Fruit fly (Drosophila melanogaster) whole organism, embryonic: ENCODE results near the gene CG33773.

Experiments
- Atf6 ChIP-seq: fragments of 200-800 bp; sonication (Bioruptor generic); IDR thresholded peaks from 2 replicates; pipeline ENCODE4 v1.3.6; 2022; ENCODE audit warnings: missing biosample characterization, missing genetic modification characterization
- CG1024 ChIP-seq: fragments of 200-800 bp; sonication (Bioruptor generic); IDR thresholded peaks from 2 replicates; pipeline ENCODE4 v1.3.6; 2022; ENCODE audit warnings: missing biosample characterization, missing genetic modification characterization
- CG10565 ChIP-seq: fragments of 200-800 bp; sonication (Bioruptor generic); optimal IDR thresholded peaks from 3 replicates; lab custom pipeline; 2016; ENCODE audit warnings: missing biosample characterization, mild to moderate bottlenecking, missing genetic modification characterization
- CG11504 ChIP-seq: fragments of 200-800 bp; sonication (Bioruptor generic); optimal IDR thresholded peaks from 3 replicates; lab custom pipeline; 2019; ENCODE audit warnings: missing biosample characterization, mild to moderate bottlenecking, missing genetic modification characterization, moderate library complexity
- CG11695 ChIP-seq: fragments of 200-800 bp; sonication (Bioruptor generic); IDR thresholded peaks from 3 replicates; pipeline ENCODE4 v1.3.6; 2022; ENCODE audit warnings: missing biosample characterization, missing genetic modification characterization
- CG1792 ChIP-seq: fragments of 200-800 bp; sonication (Bioruptor generic); optimal IDR thresholded peaks from 2 replicates; lab custom pipeline; 2016; ENCODE audit warnings: missing biosample characterization, missing genetic modification characterization
- CG18619 ChIP-seq: fragments of 200-800 bp; sonication (Bioruptor generic); optimal IDR thresholded peaks from 3 replicates; lab custom pipeline; 2017; ENCODE audit warnings: missing biosample characterization, mild to moderate bottlenecking, missing genetic modification characterization
- CG2678 ChIP-seq: fragments of 200-800 bp; sonication (Bioruptor generic); optimal IDR thresholded peaks from 3 replicates; lab custom pipeline; 2019; ENCODE audit warnings: missing biosample characterization, mild to moderate bottlenecking, missing genetic modification characterization, moderate library complexity
- CG2712 ChIP-seq: fragments of 200-800 bp; optimal IDR thresholded peaks from 3 replicates; lab custom pipeline; 2019; ENCODE audit warnings: missing biosample characterization, mild to moderate bottlenecking, missing genetic modification characterization, moderate library complexity
- CG34376 ChIP-seq: fragments of 200-800 bp; sonication (Bioruptor generic); optimal IDR thresholded peaks from 2 replicates; lab custom pipeline; 2018; ENCODE audit warnings: missing biosample characterization, mild to moderate bottlenecking, missing genetic modification characterization
- CG3847 ChIP-seq: fragments of 200-800 bp; sonication (Bioruptor generic); IDR thresholded peaks from 2 replicates; pipeline ENCODE4 v1.3.6; 2022; ENCODE audit warnings: missing biosample characterization, missing genetic modification characterization
- CG42726 ChIP-seq: fragments of 200-800 bp; sonication (Bioruptor generic); IDR thresholded peaks from 2 replicates; pipeline ENCODE4 v1.3.6; 2022; ENCODE audit warnings: missing biosample characterization, missing genetic modification characterization; ENCODE audit not compliant: partially characterized antibody
- CG5180 ChIP-seq: fragments of 200-800 bp; sonication (Bioruptor generic); optimal IDR thresholded peaks from 3 replicates; lab custom pipeline; 2017; ENCODE audit warnings: missing biosample characterization, missing genetic modification characterization, mild to moderate bottlenecking, moderate library complexity, missing genetic modification reagents
- CG6654 ChIP-seq: fragments of 200-800 bp; sonication (Bioruptor generic); optimal IDR thresholded peaks from 2 replicates; lab custom pipeline; 2017; ENCODE audit warnings: missing biosample characterization, mild to moderate bottlenecking, missing genetic modification characterization
- CG7556 ChIP-seq: fragments of 200-800 bp; sonication (Bioruptor generic); optimal IDR thresholded peaks from 2 replicates; lab custom pipeline; 2017; ENCODE audit warnings: missing biosample characterization, mild to moderate bottlenecking, missing genetic modification characterization
- CG8924 ChIP-seq: fragments of 200-800 bp; optimal IDR thresholded peaks from 3 replicates; lab custom pipeline; 2019; ENCODE audit warnings: missing biosample characterization, mild to moderate bottlenecking, missing genetic modification characterization, moderate library complexity
- CoRest ChIP-seq: fragments of 200-800 bp; sonication (Bioruptor generic); optimal IDR thresholded peaks from 3 replicates; lab custom pipeline; 2018; ENCODE audit warnings: missing biosample characterization, mild to moderate bottlenecking, missing genetic modification characterization, moderate library complexity
- CrebB ChIP-seq: fragments of 200-800 bp; sonication (Bioruptor generic); optimal IDR thresholded peaks from 3 replicates; lab custom pipeline; 2018; ENCODE audit warnings: missing biosample characterization, mild to moderate bottlenecking, missing genetic modification characterization
- Eip74EF ChIP-seq, 2 experiments: fragments of 200-800 bp in 1 of 2; fragments of >200 bp in 1 of 2; sonication (Bioruptor generic) in 1 of 2; optimal IDR thresholded peaks; 2 replicates each; lab custom pipeline; 2017 to 2019; ENCODE audit warnings: missing biosample characterization in 2 of 2, missing genetic modification characterization in 2 of 2, mild to moderate bottlenecking in 1 of 2, moderate library complexity in 1 of 2
- Ets65A ChIP-seq: fragments of 200-800 bp; sonication (Bioruptor generic); peaks from one replicate; lab custom pipeline; 2016; ENCODE audit warnings: missing biosample characterization, missing genetic modification characterization
- Meics ChIP-seq: fragments of 200-800 bp; sonication (Bioruptor generic); optimal IDR thresholded peaks from 2 replicates; lab custom pipeline; 2017; ENCODE audit warnings: missing biosample characterization, mild to moderate bottlenecking, missing genetic modification characterization
- Mes4 ChIP-seq: fragments of 200-800 bp; sonication (Bioruptor generic); optimal IDR thresholded peaks from 2 replicates; lab custom pipeline; 2016; ENCODE audit warnings: missing biosample characterization, missing genetic modification characterization
- NC2α ChIP-seq: fragments of 200-800 bp; sonication (Bioruptor generic); optimal IDR thresholded peaks from 2 replicates; lab custom pipeline; 2016; ENCODE audit warnings: missing biosample characterization, missing genetic modification characterization
- Trl ChIP-seq, 3 experiments: fragments of >200 bp in 2 of 3; fragments of 200-800 bp in 1 of 3; sonication (Bioruptor generic) in 1 of 3; optimal IDR thresholded peaks; 2 replicates in 1 of 3; 3 replicates in 2 of 3; lab custom pipeline; 2016 to 2017; ENCODE audit warnings: missing biosample characterization in 1 of 3, missing genetic modification characterization in 1 of 3
- ac ChIP-seq: fragments of 200-800 bp; sonication (Bioruptor generic); optimal IDR thresholded peaks from 3 replicates; lab custom pipeline; 2017; ENCODE audit warnings: missing biosample characterization, mild to moderate bottlenecking, missing genetic modification characterization
- al ChIP-seq: fragments of 200-800 bp; sonication (Bioruptor generic); IDR thresholded peaks from 2 replicates; pipeline ENCODE4 v1.3.6; 2022; ENCODE audit warnings: missing biosample characterization, missing genetic modification characterization
- aop ChIP-seq: fragments of 200-800 bp; sonication (Bioruptor generic); IDR thresholded peaks from 2 replicates; pipeline ENCODE4 v1.3.6; 2022; ENCODE audit warnings: missing biosample characterization, missing genetic modification characterization
- cas ChIP-seq: fragments of 200-800 bp; sonication (Bioruptor generic); IDR thresholded peaks from 2 replicates; pipeline ENCODE4 v1.3.6; 2022; ENCODE audit warnings: missing biosample characterization, missing genetic modification characterization
- chinmo ChIP-seq: fragments of 200-800 bp; sonication (Bioruptor generic); IDR thresholded peaks from 4 replicates; pipeline ENCODE4 v1.3.6; 2022; ENCODE audit warnings: missing biosample characterization, missing genetic modification characterization; ENCODE audit not compliant: partially characterized antibody
- disco-r ChIP-seq: fragments of 200-800 bp; sonication (Bioruptor generic); optimal IDR thresholded peaks from 2 replicates; lab custom pipeline; 2016; ENCODE audit warnings: missing biosample characterization, missing genetic modification characterization
- dmrt11E ChIP-seq: fragments of 200-800 bp; sonication (Bioruptor generic); optimal IDR thresholded peaks from 3 replicates; lab custom pipeline; 2018; ENCODE audit warnings: missing biosample characterization, mild to moderate bottlenecking, missing genetic modification characterization, moderate library complexity
- dysf ChIP-seq: fragments of 200-800 bp; sonication (Bioruptor generic); IDR thresholded peaks from 3 replicates; pipeline ENCODE4 v1.3.6; 2022; ENCODE audit warnings: missing biosample characterization, missing genetic modification characterization
- fru ChIP-seq: fragments of >200 bp; optimal IDR thresholded peaks from 2 replicates; lab custom pipeline; 2017
- gcm2 ChIP-seq: fragments of 200-800 bp; sonication (Bioruptor generic); optimal IDR thresholded peaks from 2 replicates; lab custom pipeline; 2016; ENCODE audit warnings: missing biosample characterization, missing genetic modification characterization
- gem ChIP-seq: fragments of 200-800 bp; sonication (Bioruptor generic); optimal IDR thresholded peaks from 2 replicates; lab custom pipeline; 2019; ENCODE audit warnings: missing biosample characterization, mild to moderate bottlenecking, missing genetic modification characterization, moderate library complexity
- gsb ChIP-seq: fragments of 200-800 bp; sonication (Bioruptor generic); IDR thresholded peaks from 2 replicates; pipeline ENCODE4 v1.3.6; 2022; ENCODE audit warnings: missing biosample characterization, missing genetic modification characterization
- h ChIP-seq: fragments of >200 bp; optimal IDR thresholded peaks from 2 replicates; lab custom pipeline; 2017
- lov ChIP-seq, 2 experiments: fragments of 200-800 bp in 1 of 2; fragments of >200 bp in 1 of 2; sonication (Bioruptor generic) in 1 of 2; IDR thresholded peaks in 1 of 2; optimal IDR thresholded peaks in 1 of 2; 2 replicates in 1 of 2; 3 replicates in 1 of 2; pipeline versions ENCODE4 v1.3.6 to Lab custom; 2017 to 2022; ENCODE audit warnings: missing biosample characterization in 1 of 2, missing genetic modification characterization in 1 of 2
- pan ChIP-seq, 4 experiments: fragments of >200 bp in 3 of 4; fragments of 200-800 bp in 1 of 4; sonication (Bioruptor generic) in 1 of 4; optimal IDR thresholded peaks in 3 of 4; IDR thresholded peaks in 1 of 4; 2 replicates each; pipeline versions ENCODE4 v1.3.6 to Lab custom; 2017 to 2022; ENCODE audit warnings: missing biosample characterization in 2 of 4, missing genetic modification characterization in 2 of 4, mixed read lengths in 1 of 4
- pnt ChIP-seq: fragments of 200-800 bp; sonication (Bioruptor generic); optimal IDR thresholded peaks from 3 replicates; lab custom pipeline; 2016; ENCODE audit warnings: missing biosample characterization, missing genetic modification characterization
- prd ChIP-seq, 3 experiments: fragments of >200 bp in 2 of 3; fragments of 200-800 bp in 1 of 3; sonication (Bioruptor generic) in 1 of 3; optimal IDR thresholded peaks in 2 of 3; IDR thresholded peaks in 1 of 3; 2 replicates in 2 of 3; 3 replicates in 1 of 3; pipeline versions ENCODE4 v1.3.6 to Lab custom; 2017 to 2022; ENCODE audit warnings: missing biosample characterization in 1 of 3, missing genetic modification characterization in 1 of 3
- shn ChIP-seq: fragments of 200-800 bp; sonication (Bioruptor generic); optimal IDR thresholded peaks from 3 replicates; lab custom pipeline; 2016; ENCODE audit warnings: missing biosample characterization, missing genetic modification characterization
- sr ChIP-seq: fragments of 200-800 bp; sonication (Bioruptor generic); IDR thresholded peaks from 3 replicates; pipeline ENCODE4 v1.3.6; 2022; ENCODE audit warnings: missing biosample characterization, missing genetic modification characterization
- sug ChIP-seq: fragments of 200-800 bp; optimal IDR thresholded peaks from 2 replicates; lab custom pipeline; 2019; ENCODE audit warnings: missing biosample characterization, mild to moderate bottlenecking, missing genetic modification characterization, moderate library complexity
- tgo ChIP-seq: fragments of 200-800 bp; sonication (Bioruptor generic); IDR thresholded peaks from 3 replicates; pipeline ENCODE4 v1.3.6; 2022; ENCODE audit warnings: missing biosample characterization, missing genetic modification characterization
- unpg ChIP-seq: fragments of 200-800 bp; sonication (Bioruptor generic); optimal IDR thresholded peaks from 3 replicates; lab custom pipeline; 2018; ENCODE audit warnings: missing biosample characterization, mild to moderate bottlenecking, missing genetic modification characterization, moderate library complexity

The CG33773 gene

DNA sequence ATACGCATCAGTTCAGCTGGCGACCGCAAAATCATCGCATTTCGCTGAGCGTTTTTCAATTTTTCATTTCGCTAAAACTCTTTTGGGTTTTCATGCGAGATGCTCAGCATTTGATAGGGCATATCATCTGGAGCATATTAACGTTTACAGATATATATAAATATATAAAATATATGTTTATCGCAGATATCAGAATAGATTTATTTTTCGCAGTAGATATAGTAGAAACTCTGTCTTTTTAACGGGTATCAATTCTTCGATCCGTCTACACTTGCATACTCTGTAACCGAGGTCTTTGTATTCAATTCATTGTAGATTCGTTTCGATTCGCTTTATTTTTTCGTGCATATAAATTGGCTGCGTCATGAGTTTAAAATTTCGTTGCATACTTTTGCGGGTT, 15.5 kb upstream of the CG33773 start (continued):
- TF ChIP-seq CG11504 (tag; lab: Kevin White, UChicago) (peak; percentile 45), shn (GFP tag; lab: Kevin White, UChicago) (no peak)

DNA sequence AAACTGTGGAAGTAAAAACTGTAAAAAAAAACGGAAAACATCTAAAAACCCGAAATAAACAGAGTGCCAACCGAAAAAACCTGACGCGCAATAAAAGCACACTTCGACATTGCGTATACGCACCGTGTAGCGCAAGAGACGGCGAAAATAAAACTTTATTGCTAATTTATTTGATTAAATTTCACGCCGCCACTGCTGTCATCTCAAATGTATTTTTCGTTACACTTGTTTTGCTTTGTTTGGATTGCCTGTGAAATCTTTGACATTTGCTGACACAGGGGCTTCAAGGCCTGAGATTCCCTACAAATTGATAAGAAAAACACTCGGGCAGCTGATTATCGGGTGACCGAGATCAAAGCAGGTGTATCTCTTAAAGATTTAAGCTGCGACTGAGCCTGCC, 14.4 kb upstream of the CG33773 start:
- TF ChIP-seq CG18619 (no peak), CG34376 (peak; percentile 27), cas (no peak), CG1024 (no peak), pan (optimal IDR thresholded peaks at IDR 0.05; lab: Kevin White, UChicago) (no peak), pan (GFP tag; optimal IDR thresholded peaks at IDR 0.05 in 1 of 2, IDR thresholded peaks at IDR 0.05 in 1 of 2) (no peak), CG6654 (GFP tag; lab: Kevin White, UChicago) (no peak), chinmo (GFP tag; lab: Robert Waterston, UW) (0 out of 4 replicates have a peak, but pooled peaks have one; percentile 23), dmrt11E (tag; lab: Kevin White, UChicago) (no peak), Meics (GFP tag; lab: Kevin White, UChicago) (peak; percentile 66), CG11695 (no peak), Ets65A (GFP tag; lab: Kevin White, UChicago) (peak; percentile 66), NC2α (no peak), prd (optimal IDR thresholded peaks at IDR 0.05; lab: Kevin White, UChicago) (no peak), prd (GFP tag; IDR thresholded peaks at IDR 0.05; lab: Robert Waterston, UW) (no peak), Eip74EF (GFP tag; optimal IDR thresholded peaks at IDR 0.05; lab: Kevin White, UChicago) (no peak), lov (optimal IDR thresholded peaks at IDR 0.05; lab: Kevin White, UChicago) (no peak), lov (GFP tag; IDR thresholded peaks at IDR 0.05; lab: Robert Waterston, UW) (no peak), fru (no peak), CG7556 (GFP tag; lab: Kevin White, UChicago) (no peak), CG42726 (GFP tag; lab: Robert Waterston, UW) (no peak), CG8924 (no peak), pnt (GFP tag; lab: Kevin White, UChicago) (no peak), h (no peak), gsb (no peak), CG5180 (GFP tag; lab: Kevin White, UChicago) (no peak), disco-r (GFP tag; lab: Kevin White, UChicago) (no peak), Mes4 (GFP tag; lab: Kevin White, UChicago) (no peak), CG1792 (GFP tag; lab: Kevin White, UChicago) (no peak), aop (no peak), gcm2 (GFP tag; lab: Kevin White, UChicago) (no peak), CG10565 (GFP tag; lab: Kevin White, UChicago) (no peak), CrebB (tag; lab: Kevin White, UChicago) (no peak), sug (tag; lab: Kevin White, UChicago) (peak; percentile 27), CG2712 (tag; lab: Kevin White, UChicago) (no peak)

DNA sequence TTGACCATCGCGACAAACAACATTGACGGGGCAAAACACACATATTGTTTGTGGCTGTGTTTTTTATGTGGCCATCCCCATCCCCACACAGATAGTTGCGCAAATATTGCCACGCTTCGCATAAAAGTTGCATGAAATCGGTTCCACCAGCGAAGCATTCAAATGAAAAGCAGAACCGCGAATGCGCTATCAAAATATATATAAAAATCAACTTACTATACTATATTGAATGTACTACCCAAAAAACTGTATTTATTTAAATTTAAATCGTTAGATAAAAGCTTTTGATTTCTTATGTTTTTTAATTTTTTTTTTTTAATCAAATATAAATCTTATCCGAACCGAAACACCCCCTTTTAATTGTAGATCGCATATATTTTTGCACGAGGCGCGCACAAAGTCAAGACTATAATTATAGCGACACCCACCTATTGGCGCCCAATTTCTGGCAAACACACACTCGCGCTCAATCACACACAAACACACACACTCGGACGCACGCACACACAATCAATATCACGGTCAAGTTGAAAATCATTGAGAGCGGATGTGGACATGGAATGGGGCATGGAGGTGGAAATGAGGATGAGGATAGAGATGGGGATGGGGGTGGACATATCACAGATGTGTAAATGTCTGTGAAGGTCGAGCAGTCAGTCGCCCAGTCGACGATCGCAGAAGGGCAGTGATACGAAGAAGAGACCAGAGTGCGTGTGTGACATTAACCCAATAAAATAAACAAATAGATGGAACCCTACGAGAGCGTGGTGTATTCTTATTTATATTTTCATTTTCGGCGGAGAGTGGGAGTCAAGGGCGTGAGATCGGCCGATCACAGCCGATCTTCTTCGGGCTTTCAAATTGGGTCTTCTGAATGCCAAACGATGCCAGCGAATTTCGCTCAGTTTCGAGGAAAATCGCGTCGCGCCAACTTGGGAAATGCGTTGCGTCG, 3.6 kb downstream of the CG33773 start, which contains the start of gene CanA1:
CanA1 (plus strand) TSS at position 902 of the 952 bp plus-strand sequence.
- TF ChIP-seq CoRest (peak; percentile 16), Trl (optimal IDR thresholded peaks at IDR 0.05; lab: Kevin White, UChicago) (peak in 1 of 2 experiments; percentile 4), Trl (GFP tag; optimal IDR thresholded peaks at IDR 0.05; lab: Kevin White, UChicago) (no peak), ac (GFP tag; lab: Kevin White, UChicago) (no peak), CrebB (tag; lab: Kevin White, UChicago) (no peak), CG3847 (GFP tag; lab: Robert Waterston, UW) (peak; percentile 39; the same call in 1 of the 2 replicates), tgo (GFP tag; lab: Robert Waterston, UW) (peak; percentile 13; the same call in 2 of the 3 replicates), Atf6 (GFP tag; lab: Robert Waterston, UW) (0 out of 2 replicates have a peak, but pooled peaks have one; percentile 14), gem (tag; lab: Kevin White, UChicago) (peak; percentile 22), unpg (GFP tag; lab: Kevin White, UChicago) (no peak), chinmo (GFP tag; lab: Robert Waterston, UW) (0 out of 4 replicates have a peak, but pooled peaks have one; percentile 53), al (GFP tag; lab: Robert Waterston, UW) (0 out of 2 replicates have a peak, but pooled peaks have one; percentile 34), sr (GFP tag; lab: Robert Waterston, UW) (peak; percentile 37; the same call in 1 of the 3 replicates), dysf (peak; percentile 62; the same call in 2 of the 3 replicates), CG2678 (tag; lab: Kevin White, UChicago) (peak; percentile 40)
